Fruit fly (Drosophila melanogaster): Measurements from ENCODE around the gene CG14406.

DNA sequence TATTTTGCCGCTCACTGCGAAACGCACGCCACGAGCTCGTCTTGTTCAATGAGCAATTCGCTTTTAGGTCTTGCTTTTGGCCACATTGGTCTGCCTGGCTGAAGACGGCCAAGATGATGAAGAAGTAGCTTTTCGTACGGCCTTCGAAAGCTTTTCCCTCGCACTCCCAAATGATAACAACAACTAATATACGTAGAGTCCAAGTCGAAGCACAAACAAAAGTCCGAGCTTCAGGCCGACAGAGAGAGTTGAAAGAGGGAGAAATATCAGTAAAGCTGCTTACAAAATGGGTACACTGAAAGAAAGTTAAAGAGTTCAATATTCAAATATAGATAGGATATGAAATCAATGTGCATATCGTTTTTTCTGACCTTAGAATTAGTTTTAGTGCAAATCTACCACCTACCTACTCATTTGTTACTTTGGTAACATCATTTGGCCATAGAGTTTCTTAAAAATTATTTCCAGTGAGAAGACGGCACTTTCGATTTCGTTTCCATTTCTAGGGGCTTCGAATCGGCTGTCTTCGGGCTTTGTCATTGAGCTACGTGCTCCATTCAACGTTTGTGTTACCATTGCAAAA, 28.0 kb downstream of the CG14406 start, which contains the start of the genes CG45064 and CG45065:
- TF ChIP-seq Abd-B (GFP tag; optimal IDR thresholded peaks at IDR 0.05) (no peak), usp (GFP tag; optimal IDR thresholded peaks at IDR 0.05) (no peak), Rel (GFP tag; optimal IDR thresholded peaks at IDR 0.05) (no peak), Rel (tag; optimal IDR thresholded peaks at IDR 0.05) (no peak)

Measured in whole organism, wandering third instar larva.